Worm (Caenorhabditis elegans) whole organism, L4/young adult: ENCODE measurements around the gene unc-86.

Experiments
- W03F9.2 ChIP-seq: fragments of 150-350 bp; optimal IDR thresholded peaks from 2 replicates; lab custom pipeline; 2014; ENCODE audit warnings: missing biosample characterization, missing genetic modification characterization
- him-1 ChIP-seq: sonication (generic microtip); optimal IDR thresholded peaks from 2 replicates; lab custom pipeline; 2016; ENCODE audit warnings: missing genotype, missing genetic modification reagents, missing genetic modification characterization, missing compliant biosample characterization

- no peak for TF ChIP-seq him-1 (tag; lab: Kevin White, UChicago)
- no peak for TF ChIP-seq W03F9.2 (tag; lab: Kevin White, UChicago)
Measured at ce11 chrIII:8175263-8175662, 40.9 kb downstream of the unc-86 start.
